Fruit fly (Drosophila melanogaster) whole organism: ENCODE data around the gene Sgt1.

Experiments used
- Dll ChIP-seq: fragments of >200 bp; optimal IDR thresholded peaks from 2 replicates; lab custom pipeline; 2017
- EcR ChIP-seq, 2 experiments: fragments of >200 bp; optimal IDR thresholded peaks; 2 replicates each; lab custom pipeline; 2017; ENCODE audit warnings: missing biosample characterization in 2 of 2, missing genetic modification characterization in 2 of 2, missing genetic modification reagents in 2 of 2
- pan ChIP-seq: fragments of >200 bp; optimal IDR thresholded peaks from 2 replicates; lab custom pipeline; 2017
- psq ChIP-seq: fragments of >200 bp; optimal IDR thresholded peaks from 2 replicates; lab custom pipeline; 2017

dm6 chr3R:8287697-8288096 lies 17.4 kb downstream of the Sgt1 start, which contains the start of gene Nazo:
- TF ChIP-seq psq (no peak), Dll (lab: Kevin White, UChicago) (no peak), pan (no peak), EcR (GFP tag; optimal IDR thresholded peaks at IDR 0.05; lab: Kevin White, UChicago) (no peak)
